Worm (Caenorhabditis elegans): ENCODE results near the gene clc-5.

The clc-5 gene

DNA sequence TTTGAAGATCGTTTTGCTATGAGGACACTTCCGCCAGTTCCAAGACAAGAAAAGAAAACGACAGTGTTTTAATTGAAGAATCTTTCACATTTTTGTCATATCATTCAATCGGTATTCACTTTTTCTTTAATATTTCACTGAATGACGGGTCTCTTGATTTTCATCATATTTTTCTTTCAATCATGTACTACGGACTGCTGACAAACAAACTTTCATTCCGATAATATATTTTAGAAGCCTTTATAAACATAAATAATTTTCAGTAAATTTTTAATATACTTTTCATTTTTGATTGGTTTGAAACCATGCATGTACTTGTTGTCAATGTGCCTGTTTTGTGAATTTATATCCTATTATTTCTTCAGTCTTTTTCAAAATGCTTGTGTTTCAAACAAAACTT is at the start of gene clc-5:
clc-5 (plus strand) TSS at position 301 of the 400 bp plus-strand sequence.
- TF ChIP-seq unc-55 (GFP tag; optimal IDR thresholded peaks at IDR 0.05), result no peak
- TF ChIP-seq hlh-30 (tag; optimal IDR thresholded peaks at IDR 0.05; ENCODE audit: insufficient read depth), result no peak

DNA sequence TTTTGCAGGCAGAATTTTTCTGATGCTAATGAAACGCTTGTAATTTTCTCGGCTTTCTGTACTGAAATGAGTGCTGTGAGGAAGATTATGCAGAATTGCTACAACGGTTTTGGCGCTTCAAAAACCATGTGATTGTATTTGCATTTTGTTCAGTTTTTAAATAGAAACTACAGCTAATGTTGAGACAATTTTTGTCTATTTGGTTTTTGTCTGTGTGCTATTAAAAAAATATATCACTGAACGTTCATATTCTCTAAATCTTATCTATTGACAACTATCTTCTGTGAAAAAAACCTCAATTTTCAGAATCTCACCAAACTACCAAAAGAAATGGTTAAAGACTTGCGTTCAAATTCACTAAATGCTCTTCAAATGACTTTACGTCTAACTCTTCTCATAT is 43.1 kb upstream of the clc-5 start, which contains the start of gene C10A4.6:
C10A4.6 (plus strand) TSS at position 301 of the 400 bp plus-strand sequence.
- no peak for TF ChIP-seq ets-4 (tag; optimal IDR thresholded peaks at IDR 0.05)
- no peak for TF ChIP-seq pax-1 (tag; optimal IDR thresholded peaks at IDR 0.05)
- TF ChIP-seq unc-55 (GFP tag; optimal IDR thresholded peaks at IDR 0.05), result no peak
- no peak for TF ChIP-seq dmd-4 (tag; optimal IDR thresholded peaks at IDR 0.05; ENCODE audit: borderline replicate concordance)
- TF ChIP-seq elt-4 (tag; optimal IDR thresholded peaks at IDR 0.05), result no peak
- TF ChIP-seq unc-42 (tag; optimal IDR thresholded peaks at IDR 0.05), result no peak
- TF ChIP-seq gmeb-2 (tag; optimal IDR thresholded peaks at IDR 0.05), result no peak
- TF ChIP-seq tbx-7 (tag; optimal IDR thresholded peaks at IDR 0.05), result no peak
- TF ChIP-seq eyg-1 (tag; optimal IDR thresholded peaks at IDR 0.05), result no peak
- TF ChIP-seq sox-4 (tag; optimal IDR thresholded peaks at IDR 0.05), result no peak
- TF ChIP-seq sdc-2 (tag; optimal IDR thresholded peaks at IDR 0.05), result no peak

DNA sequence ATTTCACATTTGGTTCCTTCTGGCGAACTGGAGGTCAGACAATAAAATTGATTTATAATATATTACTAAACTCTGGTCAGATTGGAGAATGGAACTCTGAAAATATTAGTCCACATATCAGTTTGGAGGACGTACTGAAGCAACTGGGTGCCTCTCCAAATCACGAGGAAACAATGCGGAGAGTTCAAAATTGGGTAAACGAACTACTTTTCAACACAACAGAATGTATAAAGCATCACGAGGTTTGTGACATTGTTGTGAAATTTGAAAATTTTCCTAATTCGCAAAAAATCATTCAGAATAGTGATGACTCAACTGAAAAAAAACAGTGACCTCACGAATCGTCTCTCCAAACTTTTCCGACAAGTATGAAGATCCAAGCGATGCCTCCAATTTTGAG is 40.2 kb upstream of the clc-5 start, which contains the start of gene gad-2:
gad-2 (plus strand) TSS at position 301 of the 400 bp plus-strand sequence.
- TF ChIP-seq syd-9 (tag; optimal IDR thresholded peaks at IDR 0.05) (no peak), pqm-1 (tag; optimal IDR thresholded peaks at IDR 0.05) (no peak), pha-2 (tag; optimal IDR thresholded peaks at IDR 0.05) (no peak), eyg-1 (tag; optimal IDR thresholded peaks at IDR 0.05) (no peak), T23F11.4 (GFP tag; optimal IDR thresholded peaks at IDR 0.05) (no peak), ref-2 (tag; optimal IDR thresholded peaks at IDR 0.05) (no peak), C38D4.7 (GFP tag; optimal IDR thresholded peaks at IDR 0.05) (no peak), pha-4 (tag; optimal IDR thresholded peaks at IDR 0.05) (no peak), hlh-30 (tag; optimal IDR thresholded peaks at IDR 0.05; ENCODE audit: insufficient read depth) (no peak), ceh-34 (tag; optimal IDR thresholded peaks at IDR 0.05) (no peak), pros-1 (tag; optimal IDR thresholded peaks at IDR 0.05) (no peak), ceh-45 (GFP tag; IDR thresholded peaks at IDR 0.05) (no peak), dmd-4 (tag; optimal IDR thresholded peaks at IDR 0.05; ENCODE audit: borderline replicate concordance) (no peak), gmeb-2 (tag; optimal IDR thresholded peaks at IDR 0.05) (no peak), sox-4 (tag; optimal IDR thresholded peaks at IDR 0.05) (no peak), pax-1 (tag; optimal IDR thresholded peaks at IDR 0.05) (no peak), che-1 (tag; optimal IDR thresholded peaks at IDR 0.05) (no peak), ceh-30 (tag; optimal IDR thresholded peaks at IDR 0.05) (no peak), pag-3 (tag; optimal IDR thresholded peaks at IDR 0.05; ENCODE audit: borderline replicate concordance) (no peak)

DNA sequence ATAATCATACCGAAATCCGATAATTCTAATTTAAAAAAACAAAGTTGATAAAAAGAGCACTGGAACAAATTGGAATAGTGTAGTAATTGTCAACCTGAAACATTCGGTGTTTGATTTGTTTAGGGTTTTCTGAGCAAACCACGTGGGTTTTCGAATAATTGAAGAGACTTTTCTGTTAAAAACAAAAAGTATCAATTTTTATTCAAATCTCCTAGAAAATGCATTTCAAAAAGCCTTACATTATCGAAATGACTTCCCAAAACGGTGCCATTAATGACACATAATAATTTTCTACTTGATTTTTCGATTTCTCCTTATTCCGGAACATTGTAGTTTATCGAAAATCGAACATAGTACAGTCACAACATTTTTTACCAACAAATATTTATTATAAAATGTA is 35.4 kb upstream of the clc-5 start, which contains the start of gene C10A4.13:
C10A4.13 (minus strand) TSS at position 101 of the 400 bp plus-strand sequence.
- TF ChIP-seq eyg-1 (tag; optimal IDR thresholded peaks at IDR 0.05) (no peak), tbx-7 (tag; optimal IDR thresholded peaks at IDR 0.05) (no peak), pros-1 (tag; optimal IDR thresholded peaks at IDR 0.05) (no peak), pat-9 (tag; optimal IDR thresholded peaks at IDR 0.05) (no peak), ama-1 (optimal IDR thresholded peaks at IDR 0.05) (no peak), unc-86 (tag; optimal IDR thresholded peaks at IDR 0.05) (no peak), tbx-2 (tag; optimal IDR thresholded peaks at IDR 0.05) (no peak), ceh-14 (tag; optimal IDR thresholded peaks at IDR 0.05) (no peak), ceh-48 (tag; optimal IDR thresholded peaks at IDR 0.05) (no peak), sox-2 (GFP tag; IDR thresholded peaks at IDR 0.05) (no peak), madf-2 (tag; optimal IDR thresholded peaks at IDR 0.05) (no peak), mec-3 (tag; optimal IDR thresholded peaks at IDR 0.05; ENCODE audit: borderline replicate concordance) (no peak), ceh-24 (tag; optimal IDR thresholded peaks at IDR 0.05) (no peak), nhr-11 (tag; optimal IDR thresholded peaks at IDR 0.05) (no peak), dve-1 (tag; optimal IDR thresholded peaks at IDR 0.05) (no peak)
